Fruit fly (Drosophila melanogaster): ENCODE results near the gene CG18823.

The CG18823 gene

dm6 chrX:955873-956272, 34.4 kb upstream of the CG18823 start (continued):
- peak; percentile 46 for TF ChIP-seq CG6854 (GFP tag; optimal IDR thresholded peaks at IDR 0.05)
- no peak for TF ChIP-seq CG17186 (GFP tag; optimal IDR thresholded peaks at IDR 0.05)
- no peak for TF ChIP-seq MESR4 (GFP tag; optimal IDR thresholded peaks at IDR 0.05)
- peak; percentile 60 for TF ChIP-seq Hsf (GFP tag; optimal IDR thresholded peaks at IDR 0.05)
- TF ChIP-seq yki (optimal IDR thresholded peaks at IDR 0.05): no peak
- TF ChIP-seq zf30C (GFP tag; optimal IDR thresholded peaks at IDR 0.05): no peak
- peak; percentile 61 for TF ChIP-seq fd96Cb (tag; optimal IDR thresholded peaks at IDR 0.05)
- TF ChIP-seq Ada2b (GFP tag; IDR thresholded peaks at IDR 0.05): peak; percentile 59; the same call in 1 of the 2 replicates
- peak; percentile 45; the same call in 1 of the 2 replicates for TF ChIP-seq CG4360 (GFP tag; IDR thresholded peaks at IDR 0.05)
- TF ChIP-seq cad (GFP tag; optimal IDR thresholded peaks at IDR 0.05): no peak
- TF ChIP-seq cato (GFP tag; optimal IDR thresholded peaks at IDR 0.05; ENCODE audit: borderline replicate concordance): no peak
- TF ChIP-seq crp (GFP tag; optimal IDR thresholded peaks at IDR 0.05): no peak
- TF ChIP-seq ewg (GFP tag; optimal IDR thresholded peaks at IDR 0.05): peak; percentile 37
- TF ChIP-seq Dip3 (GFP tag; optimal IDR thresholded peaks at IDR 0.05): peak; percentile 28
- peak; percentile 40 for TF ChIP-seq CG6813 (GFP tag; optimal IDR thresholded peaks at IDR 0.05)
- TF ChIP-seq NC2α (GFP tag; optimal IDR thresholded peaks at IDR 0.05): no peak
- peak; percentile 39 for TF ChIP-seq CG4820 (GFP tag; optimal IDR thresholded peaks at IDR 0.05)
- no peak for TF ChIP-seq CG34224 (GFP tag; IDR thresholded peaks at IDR 0.05; ENCODE audit: partially characterized antibody)
- no peak for TF ChIP-seq CG13287 (GFP tag; IDR thresholded peaks at IDR 0.05; ENCODE audit: partially characterized antibody)
- TF ChIP-seq Bteb2 (GFP tag; optimal IDR thresholded peaks at IDR 0.05): no peak
- TF ChIP-seq Elba2 (GFP tag; optimal IDR thresholded peaks at IDR 0.05): no peak
- TF ChIP-seq psq (GFP tag; optimal IDR thresholded peaks at IDR 0.05): no peak
- peak; percentile 24 for TF ChIP-seq CG17802 (tag; optimal IDR thresholded peaks at IDR 0.05)
- TF ChIP-seq HLHmδ (GFP tag; optimal IDR thresholded peaks at IDR 0.05): no peak
- peak; percentile 1 for TF ChIP-seq gro (GFP tag; optimal IDR thresholded peaks at IDR 0.05)
- no peak for TF ChIP-seq jigr1 (GFP tag; IDR thresholded peaks at IDR 0.05)
- TF ChIP-seq CG11456 (GFP tag; IDR thresholded peaks at IDR 0.05): peak; percentile 64; the same call in 2 of the 3 replicates
- TF ChIP-seq Hr3 (GFP tag; optimal IDR thresholded peaks at IDR 0.05): peak; percentile 40
- TF ChIP-seq CG10565 (GFP tag; optimal IDR thresholded peaks at IDR 0.05): no peak
- no peak for TF ChIP-seq CG3995 (GFP tag; optimal IDR thresholded peaks at IDR 0.05)
- no peak; the same call in 2 of the 3 replicates for TF ChIP-seq B-H1 (GFP tag; IDR thresholded peaks at IDR 0.05)
- TF ChIP-seq Atf3 (GFP tag; optimal IDR thresholded peaks at IDR 0.05): no peak
- no peak for TF ChIP-seq inv (GFP tag; IDR thresholded peaks at IDR 0.05; ENCODE audit: partially characterized antibody)
- peak; percentile 36 for TF ChIP-seq CG30431 (GFP tag; optimal IDR thresholded peaks at IDR 0.05)
- no peak for TF ChIP-seq Taf1 (GFP tag; IDR thresholded peaks at IDR 0.05)
- no peak for TF ChIP-seq vnd (GFP tag; IDR thresholded peaks at IDR 0.05; ENCODE audit: partially characterized antibody)
- peak; percentile 46 for TF ChIP-seq Dek (tag; optimal IDR thresholded peaks at IDR 0.05)
- no peak for TF ChIP-seq CG14965 (GFP tag; optimal IDR thresholded peaks at IDR 0.05; ENCODE audit: borderline replicate concordance)
- no peak for TF ChIP-seq pita (GFP tag; optimal IDR thresholded peaks at IDR 0.05)
- TF ChIP-seq CG3163 (GFP tag; optimal IDR thresholded peaks at IDR 0.05): no peak
- no peak for TF ChIP-seq CG2199 (GFP tag; IDR thresholded peaks at IDR 0.05)
- peak; percentile 17 for TF ChIP-seq HmgD (GFP tag; optimal IDR thresholded peaks at IDR 0.05)
- no peak for TF ChIP-seq Hr78 (GFP tag; optimal IDR thresholded peaks at IDR 0.05)
- no peak for TF ChIP-seq disco-r (GFP tag; optimal IDR thresholded peaks at IDR 0.05)
- peak; percentile 55 for TF ChIP-seq bcd (GFP tag; optimal IDR thresholded peaks at IDR 0.05)
- peak; percentile 37 for TF ChIP-seq tx (GFP tag; optimal IDR thresholded peaks at IDR 0.05)
- no peak for TF ChIP-seq CG7745 (tag; optimal IDR thresholded peaks at IDR 0.05)
- no peak for TF ChIP-seq mld (GFP tag; IDR thresholded peaks at IDR 0.05; ENCODE audit: partially characterized antibody)
- TF ChIP-seq Sin3A (optimal IDR thresholded peaks at IDR 0.05): no peak
- TF ChIP-seq Med (GFP tag): peak; percentile 93
- TF ChIP-seq CG15073 (GFP tag; optimal IDR thresholded peaks at IDR 0.05): no peak
